Fruit fly (Drosophila melanogaster): Measurements from ENCODE around the gene Grik.

Gene Grik

DNA sequence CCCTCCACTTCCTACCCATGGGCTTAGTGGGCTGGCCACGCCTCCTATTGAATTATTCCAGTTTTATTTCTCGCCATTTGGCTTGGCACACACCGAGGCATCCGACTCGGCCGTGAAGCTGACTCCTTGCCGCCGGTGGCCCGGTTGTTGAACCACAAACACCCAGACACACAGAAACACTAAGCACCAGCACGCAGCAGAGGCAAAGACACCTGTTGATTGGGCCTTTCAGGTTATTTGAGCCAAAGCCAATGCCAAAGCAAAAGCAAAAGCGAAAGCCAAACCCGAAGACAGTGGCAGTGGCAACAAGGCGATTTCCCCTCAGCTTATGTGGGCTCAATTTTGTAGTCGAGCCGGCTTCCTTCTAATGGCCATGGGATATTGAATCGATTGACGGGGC lies 45.0 kb downstream of the Grik start:
- TF ChIP-seq noc (tag; optimal IDR thresholded peaks at IDR 0.05) = no peak

dm6 chr3R:20947991-20948407 lies 46.2 kb downstream of the Grik start:
- no peak for TF ChIP-seq noc (tag; optimal IDR thresholded peaks at IDR 0.05)

- TF ChIP-seq noc (tag; optimal IDR thresholded peaks at IDR 0.05) = no peak
Measured at dm6 chr3R:20948448-20949174, 46.9 kb downstream of the Grik start, which contains the start of gene Atpalpha. Gene Atpalpha (plus strand): TSS chr3R:20948714.

- TF ChIP-seq noc (tag; optimal IDR thresholded peaks at IDR 0.05) = no peak
Measured at dm6 chr3R:20949175-20949748, 47.5 kb downstream of the Grik start.

DNA sequence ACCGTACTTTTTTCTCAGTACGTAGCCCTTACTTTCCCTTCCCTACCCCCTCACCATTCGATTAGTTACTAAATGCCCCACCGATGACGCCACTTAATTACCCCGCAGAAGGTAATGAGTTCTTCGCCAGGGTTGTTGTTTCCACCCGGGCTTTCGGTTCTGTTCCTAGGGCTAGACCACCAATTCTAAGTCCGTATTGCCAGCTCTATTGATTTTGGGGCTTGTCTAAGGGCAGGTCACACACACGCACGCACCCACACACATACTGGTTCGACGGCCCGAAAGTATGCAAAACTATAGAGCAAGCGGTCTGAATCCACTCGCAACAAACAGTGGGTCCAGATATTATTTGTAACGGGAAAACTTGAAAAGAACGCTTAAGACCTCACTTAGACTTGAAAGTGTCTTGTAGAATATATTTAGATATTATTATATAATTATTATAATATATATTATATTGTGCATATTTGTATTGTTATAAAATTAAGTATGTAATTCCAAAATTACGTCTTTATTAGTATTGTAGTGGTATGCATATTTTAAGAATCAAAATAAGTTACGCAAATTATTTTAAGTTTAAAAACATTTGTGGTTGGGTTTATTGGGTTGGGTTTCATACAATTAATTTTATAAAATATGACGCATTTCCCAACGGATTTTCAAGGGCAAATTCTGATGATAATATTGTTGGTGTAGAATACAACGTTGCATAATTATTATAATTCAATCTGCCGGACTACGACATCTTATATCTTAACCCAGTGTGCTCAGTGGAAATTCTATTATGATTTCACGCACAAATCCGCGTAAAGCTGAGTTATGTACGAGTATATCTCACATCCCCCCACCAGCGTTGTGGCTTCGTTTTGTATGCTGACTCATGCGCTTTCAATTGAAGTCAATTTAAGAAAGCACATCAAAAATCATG lies 48.3 kb downstream of the Grik start:
- TF ChIP-seq noc (tag; optimal IDR thresholded peaks at IDR 0.05) = no peak

- no peak for TF ChIP-seq noc (tag; optimal IDR thresholded peaks at IDR 0.05)
Measured at dm6 chr3R:20950677-20951018, 48.9 kb downstream of the Grik start.

dm6 chr3R:20951353-20951955 lies 49.7 kb downstream of the Grik start:
- no peak for TF ChIP-seq noc (tag; optimal IDR thresholded peaks at IDR 0.05)

dm6 chr3R:20952423-20953013 lies 50.8 kb downstream of the Grik start:
- TF ChIP-seq noc (tag; optimal IDR thresholded peaks at IDR 0.05) = no peak

DNA sequence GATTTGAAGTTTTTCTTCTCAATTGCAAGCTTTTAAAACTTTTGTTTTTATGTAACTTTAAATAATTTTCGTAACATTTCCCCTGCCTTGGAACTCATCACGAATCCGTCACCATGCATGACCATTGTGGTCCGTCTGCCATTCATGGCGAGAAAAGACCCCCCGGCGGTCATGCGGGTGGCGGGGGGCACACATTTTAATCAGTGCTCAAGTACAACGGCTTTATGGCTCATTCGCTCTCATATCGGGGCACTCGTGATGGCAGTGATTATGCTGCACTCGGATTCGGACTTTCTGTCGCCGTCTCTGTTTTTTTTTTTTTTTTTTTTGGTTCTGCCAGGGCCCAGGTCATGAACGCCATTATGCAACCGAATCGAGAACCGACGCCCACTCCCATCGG lies 52.8 kb downstream of the Grik start:
- no peak for TF ChIP-seq noc (tag; optimal IDR thresholded peaks at IDR 0.05)

dm6 chr3R:20955119-20955518 lies 53.4 kb downstream of the Grik start:
- TF ChIP-seq noc (tag; optimal IDR thresholded peaks at IDR 0.05) = no peak

dm6 chr3R:20955932-20956636 lies 54.3 kb downstream of the Grik start:
- TF ChIP-seq noc (tag; optimal IDR thresholded peaks at IDR 0.05) = no peak

dm6 chr3R:20956875-20957874 lies 55.4 kb downstream of the Grik start:
- peak; percentile 95 for TF ChIP-seq noc (tag; optimal IDR thresholded peaks at IDR 0.05)

Measured in whole organism, larva.